Fruit fly (Drosophila melanogaster): Measurements from ENCODE around the gene CG9289.

Gene CG9289

dm6 chr2L:8684276-8684675 is at the start of gene CG9289:
TSS of gene CG9289 (minus strand) at chr2L:8684376.
- no peak for TF ChIP-seq CG17801 (GFP tag; optimal IDR thresholded peaks at IDR 0.05; ENCODE audit: partially characterized antibody)

dm6 chr2L:8732702-8733101 is 48.5 kb upstream of the CG9289 start:
- no peak for TF ChIP-seq CG17801 (GFP tag; optimal IDR thresholded peaks at IDR 0.05; ENCODE audit: partially characterized antibody)

dm6 chr2L:8721028-8721427 is 36.9 kb upstream of the CG9289 start:
- TF ChIP-seq CG17801 (GFP tag; optimal IDR thresholded peaks at IDR 0.05; ENCODE audit: partially characterized antibody): no peak

- TF ChIP-seq CG17801 (GFP tag; optimal IDR thresholded peaks at IDR 0.05; ENCODE audit: partially characterized antibody): no peak
Observed at dm6 chr2L:8719757-8720156, 35.6 kb upstream of the CG9289 start.

DNA sequence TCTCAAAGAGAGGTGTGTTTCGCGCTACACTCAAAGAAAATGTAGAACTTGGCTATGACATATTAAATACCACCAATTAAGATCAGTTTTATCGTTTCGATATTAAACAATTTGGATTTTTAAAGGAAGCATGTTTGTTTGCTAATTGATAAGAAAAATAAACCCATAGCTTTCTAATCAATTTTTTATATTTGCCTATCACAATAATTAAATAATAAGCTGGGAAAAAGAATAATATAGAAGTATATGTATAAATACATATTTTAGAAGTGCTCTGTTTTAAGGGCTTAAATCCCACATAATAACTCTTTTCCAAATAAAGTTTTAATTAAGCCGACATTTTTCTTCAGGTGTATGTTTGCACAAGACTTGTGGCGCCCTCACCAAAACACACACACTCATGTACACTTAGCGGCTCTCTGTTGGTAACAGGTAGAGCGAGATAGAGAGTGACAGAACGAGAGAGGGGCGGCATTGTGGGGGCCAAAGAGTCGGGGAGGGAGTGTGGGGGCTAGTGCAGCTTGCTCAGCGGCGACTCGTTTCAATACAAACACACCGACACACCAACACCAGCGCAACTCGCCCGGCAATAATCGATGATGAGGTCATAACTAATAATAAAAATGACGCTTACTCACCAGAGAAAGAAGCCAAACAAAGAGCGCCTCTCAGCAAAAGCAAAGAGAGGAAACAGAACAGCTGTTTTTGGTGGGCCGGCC is 33.6 kb upstream of the CG9289 start:
- peak; percentile 70 for TF ChIP-seq CG17801 (GFP tag; optimal IDR thresholded peaks at IDR 0.05; ENCODE audit: partially characterized antibody)

DNA sequence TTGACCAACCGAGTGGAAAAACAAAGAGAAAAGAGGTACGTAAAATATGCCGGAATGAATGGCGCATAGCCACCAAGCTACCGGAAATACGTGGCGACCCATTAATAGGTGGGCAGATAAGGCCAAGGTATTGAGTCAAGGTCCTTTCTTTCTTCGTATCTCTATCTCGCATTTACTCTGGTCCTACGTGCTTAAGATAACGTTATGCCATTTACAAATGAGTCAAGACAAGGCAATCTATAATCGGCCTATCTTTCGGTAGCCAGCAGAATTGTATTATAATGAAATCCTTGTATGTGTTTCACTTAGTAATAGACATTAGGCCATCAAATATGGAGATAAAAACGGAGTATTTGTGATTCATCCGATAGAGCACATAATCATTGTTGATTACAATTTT is 32.2 kb upstream of the CG9289 start:
- TF ChIP-seq CG17801 (GFP tag; optimal IDR thresholded peaks at IDR 0.05; ENCODE audit: partially characterized antibody): no peak

dm6 chr2L:8715454-8715853 is 31.3 kb upstream of the CG9289 start:
- TF ChIP-seq CG17801 (GFP tag; optimal IDR thresholded peaks at IDR 0.05; ENCODE audit: partially characterized antibody): no peak

DNA sequence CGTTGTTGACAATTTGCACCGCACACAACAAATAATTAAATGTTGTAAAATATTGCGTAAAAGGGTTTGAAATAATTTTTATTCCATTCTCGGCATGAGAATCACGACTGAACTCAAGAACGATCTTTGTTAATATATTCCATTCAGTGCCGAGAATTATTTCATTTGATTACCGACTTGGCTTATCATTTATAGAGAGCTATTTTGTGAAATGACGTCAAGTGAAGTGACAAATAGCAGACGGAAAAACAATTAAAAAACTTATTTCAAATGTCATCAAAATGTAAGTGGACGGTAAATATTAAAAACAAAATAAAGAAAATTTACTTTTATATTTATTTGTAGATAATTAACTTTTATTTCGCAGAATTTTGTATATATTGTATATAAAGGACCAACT is 30.3 kb upstream of the CG9289 start:
- no peak for TF ChIP-seq CG17801 (GFP tag; optimal IDR thresholded peaks at IDR 0.05; ENCODE audit: partially characterized antibody)

DNA sequence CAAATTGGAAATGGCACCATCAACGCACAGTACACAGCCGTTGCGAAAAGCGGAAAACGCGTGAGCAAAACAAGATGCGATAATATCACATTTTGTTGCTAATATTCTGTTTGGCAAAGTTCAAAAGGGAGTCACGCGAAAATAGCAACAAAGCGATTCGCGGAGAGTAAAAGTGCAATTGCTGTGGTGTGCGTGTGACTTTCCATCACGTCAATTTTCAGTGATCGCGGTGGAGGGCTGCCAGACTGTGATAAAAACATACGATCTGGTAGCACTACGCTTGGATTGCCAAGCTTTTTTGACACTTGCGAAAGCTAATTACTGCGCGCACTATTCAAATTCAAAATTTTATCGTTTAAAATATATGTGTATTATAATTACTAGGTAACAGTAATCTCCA is 25.2 kb upstream of the CG9289 start, which contains the start of gene Hnf4:
Gene Hnf4, minus strand, starts transcription at position 199 of the 400 bp plus-strand sequence.
- TF ChIP-seq CG17801 (GFP tag; optimal IDR thresholded peaks at IDR 0.05; ENCODE audit: partially characterized antibody): no peak

- no peak for TF ChIP-seq CG17801 (GFP tag; optimal IDR thresholded peaks at IDR 0.05; ENCODE audit: partially characterized antibody)
Observed at dm6 chr2L:8709078-8709399, 24.9 kb upstream of the CG9289 start.

dm6 chr2L:8708399-8709077 is 24.4 kb upstream of the CG9289 start:
- TF ChIP-seq CG17801 (GFP tag; optimal IDR thresholded peaks at IDR 0.05; ENCODE audit: partially characterized antibody): no peak

DNA sequence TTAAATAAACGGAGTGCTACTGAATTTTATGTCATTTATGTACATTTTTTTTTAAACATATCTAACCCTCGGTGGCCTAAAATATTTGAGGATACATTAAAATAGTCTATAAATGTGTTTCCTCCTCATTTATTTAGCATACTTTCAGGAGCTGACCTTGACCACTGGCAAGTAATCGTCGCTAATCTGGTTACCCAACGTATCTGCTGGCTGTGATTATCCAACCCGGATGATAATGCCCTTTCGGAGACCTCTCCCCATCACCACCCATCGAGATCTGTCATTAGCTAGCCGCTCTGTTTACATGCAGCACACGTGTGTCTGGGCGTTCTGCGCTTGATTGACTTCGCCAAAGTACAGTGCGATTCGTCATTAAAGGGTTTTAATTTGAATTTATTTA is 23.3 kb upstream of the CG9289 start:
- TF ChIP-seq CG17801 (GFP tag; optimal IDR thresholded peaks at IDR 0.05; ENCODE audit: partially characterized antibody): no peak

dm6 chr2L:8704648-8705622 is 20.8 kb upstream of the CG9289 start, which contains the start of gene CatB:
TSS of gene CatB (plus strand) at chr2L:8705572.
- no peak for TF ChIP-seq CG17801 (GFP tag; optimal IDR thresholded peaks at IDR 0.05; ENCODE audit: partially characterized antibody)

dm6 chr2L:8702907-8703626 is 18.9 kb upstream of the CG9289 start:
- TF ChIP-seq CG17801 (GFP tag; optimal IDR thresholded peaks at IDR 0.05; ENCODE audit: partially characterized antibody): no peak
